Fruit fly (Drosophila melanogaster) whole organism, embryonic: Measurements from ENCODE around the gene crm.

Source experiments
- B-H2 ChIP-seq: fragments of 200-800 bp; sonication (Bioruptor generic); optimal IDR thresholded peaks from 2 replicates; lab custom pipeline; 2018; ENCODE audit warnings: missing biosample characterization, mild to moderate bottlenecking, missing genetic modification characterization
- Blimp-1 ChIP-seq: fragments of 200-800 bp; sonication (Bioruptor generic); optimal IDR thresholded peaks from 3 replicates; lab custom pipeline; 2018; ENCODE audit warnings: missing biosample characterization, missing genetic modification characterization, mild to moderate bottlenecking, moderate library complexity, missing genetic modification reagents
- CG10321 ChIP-seq: fragments of 200-800 bp; sonication (Bioruptor generic); IDR thresholded peaks from 2 replicates; pipeline ENCODE4 v1.3.6; 2022; ENCODE audit warnings: missing biosample characterization, missing genetic modification characterization
- CG10543 ChIP-seq: fragments of 200-800 bp; sonication (Bioruptor generic); optimal IDR thresholded peaks from 3 replicates; lab custom pipeline; 2017; ENCODE audit warnings: missing biosample characterization, mild to moderate bottlenecking, missing genetic modification characterization, moderate library complexity
- CG12659 ChIP-seq: fragments of 200-800 bp; sonication (Bioruptor generic); optimal IDR thresholded peaks from 3 replicates; lab custom pipeline; 2017; ENCODE audit warnings: mild to moderate bottlenecking, missing biosample characterization, missing genetic modification reagents, missing genetic modification characterization
- CG13424 ChIP-seq: fragments of 200-800 bp; sonication (Bioruptor generic); optimal IDR thresholded peaks from 2 replicates; lab custom pipeline; 2019; ENCODE audit warnings: missing biosample characterization, mild to moderate bottlenecking, missing genetic modification characterization, moderate library complexity
- CG14050 ChIP-seq: fragments of 200-800 bp; sonication (Bioruptor generic); IDR thresholded peaks from 3 replicates; pipeline ENCODE4 v1.3.6; 2022; ENCODE audit warnings: missing biosample characterization, missing genetic modification characterization
- CG15514 ChIP-seq: fragments of 200-800 bp; sonication (Bioruptor generic); optimal IDR thresholded peaks from 3 replicates; lab custom pipeline; 2017; ENCODE audit warnings: missing biosample characterization, missing genetic modification characterization, mild to moderate bottlenecking, moderate library complexity, missing genetic modification reagents
- CG17612 ChIP-seq: fragments of 200-800 bp; sonication (Bioruptor generic); IDR thresholded peaks from 2 replicates; pipeline ENCODE4 v1.3.6; 2022; ENCODE audit warnings: missing biosample characterization, missing genetic modification characterization
- CG17829 ChIP-seq: fragments of 200-800 bp; optimal IDR thresholded peaks from 2 replicates; lab custom pipeline; 2019; ENCODE audit warnings: missing biosample characterization, mild to moderate bottlenecking, missing genetic modification characterization, moderate library complexity
- CG1792 ChIP-seq: fragments of 200-800 bp; sonication (Bioruptor generic); optimal IDR thresholded peaks from 2 replicates; lab custom pipeline; 2016; ENCODE audit warnings: missing biosample characterization, missing genetic modification characterization
- CG30403 ChIP-seq: fragments of 200-800 bp; sonication (Bioruptor generic); optimal IDR thresholded peaks from 3 replicates; lab custom pipeline; 2016; ENCODE audit warnings: missing biosample characterization, missing genetic modification characterization
- CG3163 ChIP-seq: fragments of 200-800 bp; sonication (Bioruptor generic); optimal IDR thresholded peaks from 3 replicates; lab custom pipeline; 2016; ENCODE audit warnings: missing biosample characterization, missing genetic modification characterization
- CG34224 ChIP-seq: fragments of 200-800 bp; sonication (Bioruptor generic); IDR thresholded peaks from 3 replicates; pipeline ENCODE4 v1.3.6; 2022; ENCODE audit warnings: missing biosample characterization, missing genetic modification characterization; ENCODE audit not compliant: partially characterized antibody
- CG3995 ChIP-seq: fragments of 200-800 bp; sonication (Bioruptor generic); optimal IDR thresholded peaks from 3 replicates; lab custom pipeline; 2016; ENCODE audit warnings: missing biosample characterization, missing genetic modification characterization
- CG4404 ChIP-seq: fragments of 200-800 bp; sonication (Bioruptor generic); IDR thresholded peaks from 2 replicates; pipeline ENCODE4 v1.3.6; 2022; ENCODE audit warnings: missing biosample characterization, missing genetic modification characterization
- CG4820 ChIP-seq: fragments of 200-800 bp; sonication (Bioruptor generic); optimal IDR thresholded peaks from 3 replicates; lab custom pipeline; 2016; ENCODE audit warnings: missing biosample characterization, missing genetic modification characterization
- CG4854 ChIP-seq: fragments of 200-800 bp; sonication (Bioruptor generic); optimal IDR thresholded peaks from 2 replicates; lab custom pipeline; 2016; ENCODE audit warnings: missing biosample characterization, missing genetic modification characterization, inconsistent platforms
- CG5180 ChIP-seq: fragments of 200-800 bp; sonication (Bioruptor generic); optimal IDR thresholded peaks from 3 replicates; lab custom pipeline; 2017; ENCODE audit warnings: missing biosample characterization, missing genetic modification characterization, mild to moderate bottlenecking, moderate library complexity, missing genetic modification reagents
- Fer2 ChIP-seq: fragments of 200-800 bp; sonication (Bioruptor generic); optimal IDR thresholded peaks from 2 replicates; lab custom pipeline; 2018; ENCODE audit warnings: missing biosample characterization, mild to moderate bottlenecking, missing genetic modification characterization, moderate library complexity
- Fer3 ChIP-seq: fragments of 200-800 bp; sonication (Bioruptor generic); optimal IDR thresholded peaks from 2 replicates; lab custom pipeline; 2018; ENCODE audit warnings: missing biosample characterization, mild to moderate bottlenecking, missing genetic modification characterization, moderate library complexity
- Gug ChIP-seq: fragments of 200-800 bp; sonication (Bioruptor generic); IDR thresholded peaks from 4 replicates; pipeline ENCODE4 v1.3.6; 2022; ENCODE audit warnings: missing biosample characterization, missing genetic modification characterization
- HLH54F ChIP-seq: fragments of 200-800 bp; sonication (Bioruptor generic); optimal IDR thresholded peaks from 3 replicates; lab custom pipeline; 2016; ENCODE audit warnings: missing biosample characterization, missing genetic modification characterization
- HmgZ ChIP-seq: fragments of 200-800 bp; sonication (Bioruptor generic); optimal IDR thresholded peaks from 2 replicates; lab custom pipeline; 2018; ENCODE audit warnings: missing biosample characterization, mild to moderate bottlenecking, missing genetic modification characterization
- Hmx ChIP-seq: fragments of 200-800 bp; sonication (Bioruptor generic); optimal IDR thresholded peaks from 2 replicates; lab custom pipeline; 2016; ENCODE audit warnings: missing biosample characterization, missing genetic modification characterization
- Hr3 ChIP-seq: fragments of 200-800 bp; sonication (Bioruptor generic); optimal IDR thresholded peaks from 3 replicates; lab custom pipeline; 2016; ENCODE audit warnings: missing biosample characterization, missing genetic modification characterization
- Mad ChIP-seq: fragments of 200-800 bp; sonication (Bioruptor generic); optimal IDR thresholded peaks from 2 replicates; lab custom pipeline; 2016; ENCODE audit warnings: missing biosample characterization, missing genetic modification characterization
- Sox100B ChIP-seq: fragments of 200-800 bp; sonication (Bioruptor generic); optimal IDR thresholded peaks from 3 replicates; lab custom pipeline; 2018; ENCODE audit warnings: missing biosample characterization, mild to moderate bottlenecking, missing genetic modification characterization
- amos ChIP-seq: fragments of 200-800 bp; sonication (Bioruptor generic); IDR thresholded peaks from 2 replicates; pipeline ENCODE4 v1.3.6; 2022; ENCODE audit warnings: missing biosample characterization, missing genetic modification characterization; ENCODE audit not compliant: partially characterized antibody
- az2 ChIP-seq: fragments of 200-800 bp; sonication (Bioruptor generic); optimal IDR thresholded peaks from 3 replicates; lab custom pipeline; 2016; ENCODE audit warnings: missing biosample characterization, missing genetic modification characterization
- bab2 ChIP-seq: fragments of 200-800 bp; sonication (Bioruptor generic); optimal IDR thresholded peaks from 2 replicates; lab custom pipeline; 2016; ENCODE audit warnings: missing biosample characterization, missing genetic modification characterization
- br ChIP-seq: fragments of >200 bp; optimal IDR thresholded peaks from 2 replicates; lab custom pipeline; 2017
- chif ChIP-seq, 2 experiments: fragments of 200-800 bp; sonication (Bioruptor generic); optimal IDR thresholded peaks; 3 replicates each; lab custom pipeline; 2016; ENCODE audit warnings: missing biosample characterization in 2 of 2, missing genetic modification characterization in 2 of 2
- chinmo ChIP-seq: fragments of 200-800 bp; sonication (Bioruptor generic); IDR thresholded peaks from 4 replicates; pipeline ENCODE4 v1.3.6; 2022; ENCODE audit warnings: missing biosample characterization, missing genetic modification characterization; ENCODE audit not compliant: partially characterized antibody
- chn ChIP-seq: fragments of 200-800 bp; sonication (Bioruptor generic); optimal IDR thresholded peaks from 2 replicates; lab custom pipeline; 2016; ENCODE audit warnings: missing biosample characterization, missing genetic modification characterization
- ci ChIP-seq: fragments of 200-800 bp; sonication (Bioruptor generic); IDR thresholded peaks from 3 replicates; pipeline ENCODE4 v1.3.6; 2022; ENCODE audit warnings: missing biosample characterization, missing genetic modification characterization
- dati ChIP-seq: fragments of 200-800 bp; sonication (Bioruptor generic); IDR thresholded peaks from 2 replicates; pipeline ENCODE4 v1.3.6; 2022; ENCODE audit warnings: missing biosample characterization, missing genetic modification characterization
- disco-r ChIP-seq: fragments of 200-800 bp; sonication (Bioruptor generic); optimal IDR thresholded peaks from 2 replicates; lab custom pipeline; 2016; ENCODE audit warnings: missing biosample characterization, missing genetic modification characterization
- esg ChIP-seq: fragments of 200-800 bp; sonication (Bioruptor generic); conservative IDR thresholded peaks from 2 replicates; pipeline ENCODE4 v1.3.6; 2022; ENCODE audit warnings: missing biosample characterization, missing genetic modification characterization
- ewg ChIP-seq: fragments of 200-800 bp; sonication (Bioruptor generic); optimal IDR thresholded peaks from 3 replicates; lab custom pipeline; 2017; ENCODE audit warnings: mild to moderate bottlenecking, missing biosample characterization, missing genetic modification reagents, missing genetic modification characterization
- exex ChIP-seq: fragments of 200-800 bp; sonication (Bioruptor generic); optimal IDR thresholded peaks from 4 replicates; lab custom pipeline; 2018; ENCODE audit warnings: missing biosample characterization, mild to moderate bottlenecking, missing genetic modification characterization, moderate library complexity
- gt ChIP-seq: fragments of 200-800 bp; sonication (Bioruptor generic); IDR thresholded peaks from 2 replicates; pipeline ENCODE4 v1.3.6; 2022; ENCODE audit warnings: missing biosample characterization, missing genetic modification characterization
- h ChIP-seq: fragments of >200 bp; optimal IDR thresholded peaks from 2 replicates; lab custom pipeline; 2017
- hkb ChIP-seq, 2 experiments: fragments of 200-800 bp in 1 of 2; fragments of >200 bp in 1 of 2; sonication (Bioruptor generic) in 1 of 2; IDR thresholded peaks in 1 of 2; optimal IDR thresholded peaks in 1 of 2; 2 replicates each; pipeline versions ENCODE4 v1.3.6 to Lab custom; 2017 to 2022; ENCODE audit warnings: missing biosample characterization in 1 of 2, missing genetic modification characterization in 1 of 2
- insv ChIP-seq, 2 experiments: fragments of 200-800 bp; sonication (Bioruptor generic); optimal IDR thresholded peaks; 3 replicates each; lab custom pipeline; 2016 to 2018; ENCODE audit warnings: missing biosample characterization in 2 of 2, missing genetic modification characterization in 2 of 2
- org-1 ChIP-seq: fragments of 200-800 bp; sonication (Bioruptor generic); optimal IDR thresholded peaks from 2 replicates; lab custom pipeline; 2017; ENCODE audit warnings: missing biosample characterization, missing genetic modification characterization
- pnt ChIP-seq: fragments of 200-800 bp; sonication (Bioruptor generic); optimal IDR thresholded peaks from 3 replicates; lab custom pipeline; 2016; ENCODE audit warnings: missing biosample characterization, missing genetic modification characterization
- slp2 ChIP-seq: fragments of 200-800 bp; sonication (Bioruptor generic); optimal IDR thresholded peaks from 2 replicates; lab custom pipeline; 2016; ENCODE audit warnings: missing biosample characterization, missing genetic modification characterization
- unpg ChIP-seq: fragments of 200-800 bp; sonication (Bioruptor generic); optimal IDR thresholded peaks from 3 replicates; lab custom pipeline; 2018; ENCODE audit warnings: missing biosample characterization, mild to moderate bottlenecking, missing genetic modification characterization, moderate library complexity
- vnd ChIP-seq: fragments of 200-800 bp; sonication (Bioruptor generic); IDR thresholded peaks from 3 replicates; pipeline ENCODE4 v1.3.6; 2022; ENCODE audit warnings: missing biosample characterization, missing genetic modification characterization; ENCODE audit not compliant: partially characterized antibody
- wek ChIP-seq: fragments of 200-800 bp; sonication (Bioruptor generic); optimal IDR thresholded peaks from 3 replicates; lab custom pipeline; 2018; ENCODE audit warnings: missing biosample characterization, mild to moderate bottlenecking, missing genetic modification characterization, moderate library complexity

Gene crm

DNA sequence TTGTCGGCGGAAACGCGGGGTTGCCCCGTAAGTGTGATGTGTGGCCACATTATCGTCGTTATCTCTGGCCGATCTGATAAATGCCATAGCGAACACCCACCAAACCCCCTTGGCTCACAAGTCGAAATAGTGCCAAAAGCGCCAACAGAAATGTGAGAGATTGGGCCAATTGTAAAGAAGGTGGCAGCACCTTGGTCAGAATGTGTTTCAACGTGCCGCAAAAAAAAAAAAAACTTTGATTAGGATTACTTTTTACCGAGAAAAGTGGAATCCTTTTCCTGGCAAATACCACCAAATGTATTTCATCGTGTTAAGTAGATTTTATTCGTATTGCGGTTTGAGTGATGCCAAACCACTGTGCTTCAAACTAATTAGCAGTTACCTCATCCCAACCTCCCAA is 4.4 kb upstream of the crm start (continued):
- TF ChIP-seq CG10321 (GFP tag; lab: Robert Waterston, UW) (peak; percentile 72), chinmo (no peak), ewg (peak; percentile 22), unpg (GFP tag; lab: Kevin White, UChicago) (peak; percentile 80), CG15514 (GFP tag; lab: Kevin White, UChicago) (peak; percentile 73), insv (GFP tag; optimal IDR thresholded peaks at IDR 0.05; lab: Kevin White, UChicago) (no peak), chif (GFP tag; optimal IDR thresholded peaks at IDR 0.05; lab: Kevin White, UChicago) (peak; percentile 56 to 80), CG10543 (peak; percentile 50), CG30403 (GFP tag; lab: Kevin White, UChicago) (peak; percentile 72), gt (GFP tag; lab: Robert Waterston, UW) (no peak; the same call in 1 of the 2 replicates), dati (peak; percentile 29; the same call in 1 of the 2 replicates), exex (tag; lab: Kevin White, UChicago) (peak; percentile 85), az2 (peak; percentile 67), Hmx (no peak), hkb (optimal IDR thresholded peaks at IDR 0.05; lab: Kevin White, UChicago) (no peak), hkb (GFP tag; IDR thresholded peaks at IDR 0.05; lab: Robert Waterston, UW) (peak; percentile 88), chn (peak; percentile 57), h (lab: Kevin White, UChicago) (no peak), br (lab: Kevin White, UChicago) (no peak), CG34224 (no peak), slp2 (peak; percentile 75), disco-r (GFP tag; lab: Kevin White, UChicago) (peak; percentile 25), CG1792 (GFP tag; lab: Kevin White, UChicago) (peak; percentile 80), CG13424 (tag; lab: Kevin White, UChicago) (peak; percentile 74), Blimp-1 (peak; percentile 53), CG4854 (GFP tag; lab: Kevin White, UChicago) (peak; percentile 47), CG3995 (GFP tag; lab: Kevin White, UChicago) (peak; percentile 52), CG17829 (tag; lab: Kevin White, UChicago) (no peak), Sox100B (peak; percentile 43), Fer2 (tag; lab: Kevin White, UChicago) (peak; percentile 54), Hr3 (peak; percentile 72), org-1 (peak; percentile 69), CG14050 (GFP tag; lab: Robert Waterston, UW) (peak; percentile 84), pnt (GFP tag; lab: Kevin White, UChicago) (peak; percentile 68), HmgZ (peak; percentile 82), esg (GFP tag; lab: Robert Waterston, UW) (peak; percentile 86), ci (peak; percentile 86), CG12659 (GFP tag; lab: Kevin White, UChicago) (peak; percentile 86), CG4820 (GFP tag; lab: Kevin White, UChicago) (peak; percentile 54), CG3163 (peak; percentile 60), vnd (no peak), bab2 (peak; percentile 78), CG4404 (peak; percentile 63), HLH54F (GFP tag; lab: Kevin White, UChicago) (peak; percentile 83), Gug (GFP tag; lab: Robert Waterston, UW) (peak; percentile 84), Mad (GFP tag; lab: Kevin White, UChicago) (peak; percentile 59), Fer3 (tag; lab: Kevin White, UChicago) (peak; percentile 84), wek (GFP tag; lab: Kevin White, UChicago) (no peak), CG5180 (GFP tag; lab: Kevin White, UChicago) (peak; percentile 41), CG17612 (GFP tag; lab: Robert Waterston, UW) (peak; percentile 40; the same call in 1 of the 2 replicates), amos (GFP tag; lab: Robert Waterston, UW) (no peak), B-H2 (GFP tag; lab: Kevin White, UChicago) (no peak)
